Worm (Caenorhabditis elegans) whole organism, L3 larva: ENCODE results near the gene F29A7.8.

Experiments
- R02D3.7 ChIP-seq: fragments of 150-350 bp; optimal IDR thresholded peaks from 2 replicates; lab custom pipeline; 2014; ENCODE audit warnings: missing biosample characterization, missing genetic modification characterization
- ZK546.5 ChIP-seq: sonication (generic microtip); optimal IDR thresholded peaks from 2 replicates; lab custom pipeline; 2017; ENCODE audit warnings: missing biosample characterization, missing genetic modification characterization
- aly-2 ChIP-seq: fragments of 150-350 bp; optimal IDR thresholded peaks from 2 replicates; lab custom pipeline; 2014; ENCODE audit warnings: missing biosample characterization, missing genetic modification characterization
- ama-1 ChIP-seq: fragments of 150-350 bp; optimal IDR thresholded peaks from 2 replicates; lab custom pipeline; 2018
- ceh-16 ChIP-seq: sonication (generic microtip); optimal IDR thresholded peaks from 2 replicates; lab custom pipeline; 2017; ENCODE audit warnings: missing biosample characterization, missing genetic modification characterization
- ceh-28 ChIP-seq: fragments of 150-350 bp; optimal IDR thresholded peaks from 2 replicates; lab custom pipeline; 2014; ENCODE audit warnings: missing biosample characterization, missing genetic modification reagents, missing genetic modification characterization
- ceh-82 ChIP-seq: fragments of 150-350 bp; optimal IDR thresholded peaks from 2 replicates; lab custom pipeline; 2014; ENCODE audit warnings: missing biosample characterization, missing genetic modification characterization
- ceh-9 ChIP-seq: sonication (generic microtip); optimal IDR thresholded peaks from 2 replicates; lab custom pipeline; 2018; ENCODE audit warnings: missing biosample characterization, missing genetic modification characterization
- daf-12 ChIP-seq: fragments of 150-350 bp; optimal IDR thresholded peaks from 2 replicates; lab custom pipeline; 2014; ENCODE audit warnings: missing biosample characterization, missing genetic modification reagents, missing genetic modification characterization
- egl-27 ChIP-seq: sonication (generic microtip); optimal IDR thresholded peaks from 4 replicates; lab custom pipeline; 2017; ENCODE audit warnings: missing biosample characterization, missing genetic modification reagents, missing genetic modification characterization
- egl-5 ChIP-seq: fragments of 150-350 bp; optimal IDR thresholded peaks from 2 replicates; lab custom pipeline; 2017; ENCODE audit warnings: missing biosample characterization, missing genetic modification reagents, missing genetic modification characterization, inconsistent platforms
- elt-1 ChIP-seq: fragments of 150-350 bp; optimal IDR thresholded peaks from 2 replicates; lab custom pipeline; 2014; ENCODE audit warnings: missing biosample characterization, missing genetic modification characterization
- elt-2 ChIP-seq: sonication (generic microtip); optimal IDR thresholded peaks from 2 replicates; lab custom pipeline; 2016; ENCODE audit warnings: missing genetic modification reagents, mild to moderate bottlenecking, missing genetic modification characterization, missing compliant biosample characterization
- elt-3 ChIP-seq, 3 experiments: fragments of 150-350 bp in 1 of 3; sonication (generic microtip) in 2 of 3; optimal IDR thresholded peaks; 2 replicates in 2 of 3; 4 replicates in 1 of 3; lab custom pipeline; 2014 to 2017; ENCODE audit warnings: missing biosample characterization in 3 of 3, missing genetic modification characterization in 3 of 3
- eor-1 ChIP-seq, 2 experiments: fragments of 150-350 bp; optimal IDR thresholded peaks; 2 replicates each; lab custom pipeline; 2014 to 2018; ENCODE audit warnings: missing biosample characterization in 2 of 2, missing genetic modification characterization in 2 of 2
- fkh-10 ChIP-seq: sonication (generic microtip); optimal IDR thresholded peaks from 2 replicates; lab custom pipeline; 2017; ENCODE audit warnings: missing biosample characterization, missing genetic modification reagents, missing genetic modification characterization
- fkh-2 ChIP-seq: fragments of 150-350 bp; optimal IDR thresholded peaks from 2 replicates; lab custom pipeline; 2014; ENCODE audit warnings: missing biosample characterization, missing genetic modification reagents, missing genetic modification characterization
- fos-1 ChIP-seq: fragments of 150-350 bp; optimal IDR thresholded peaks from 2 replicates; lab custom pipeline; 2014; ENCODE audit warnings: missing biosample characterization, missing genetic modification characterization
- hmg-11 ChIP-seq: sonication (generic microtip); optimal IDR thresholded peaks from 2 replicates; lab custom pipeline; 2016; ENCODE audit warnings: missing genetic modification characterization, missing compliant biosample characterization
- jun-1 ChIP-seq: fragments of 150-350 bp; optimal IDR thresholded peaks from 2 replicates; lab custom pipeline; 2014; ENCODE audit warnings: missing biosample characterization, missing genetic modification reagents, missing genetic modification characterization
- lin-15B ChIP-seq: fragments of 150-350 bp; optimal IDR thresholded peaks from 2 replicates; lab custom pipeline; 2014; ENCODE audit warnings: missing biosample characterization, missing genetic modification characterization
- lin-39 ChIP-seq: fragments of 150-350 bp; optimal IDR thresholded peaks from 2 replicates; lab custom pipeline; 2018; ENCODE audit warnings: missing biosample characterization, missing genetic modification reagents, missing genetic modification characterization
- lsy-12 ChIP-seq: sonication (generic microtip); optimal IDR thresholded peaks from 2 replicates; lab custom pipeline; 2016; ENCODE audit warnings: mild to moderate bottlenecking, missing genetic modification characterization, missing compliant biosample characterization
- mdl-1 ChIP-seq: fragments of 150-350 bp; optimal IDR thresholded peaks from 2 replicates; lab custom pipeline; 2014; ENCODE audit warnings: missing biosample characterization, missing genetic modification characterization
- mml-1 ChIP-seq: fragments of 150-350 bp; sonication (generic microtip); optimal IDR thresholded peaks from 3 replicates; lab custom pipeline; 2014; ENCODE audit warnings: missing biosample characterization, missing genetic modification characterization
- nfya-1 ChIP-seq: sonication (generic microtip); optimal IDR thresholded peaks from 2 replicates; lab custom pipeline; 2017; ENCODE audit warnings: missing genetic modification characterization, mild to moderate bottlenecking, missing compliant biosample characterization, antibody characterized with exemption, moderate library complexity; ENCODE audit not compliant: insufficient read depth
- nhr-11 ChIP-seq: fragments of 150-350 bp; optimal IDR thresholded peaks from 2 replicates; lab custom pipeline; 2014; ENCODE audit warnings: missing biosample characterization, missing genetic modification characterization
- nhr-12 ChIP-seq: fragments of 150-350 bp; optimal IDR thresholded peaks from 2 replicates; lab custom pipeline; 2014; ENCODE audit warnings: missing biosample characterization, missing genetic modification characterization
- nhr-23 ChIP-seq: fragments of 150-350 bp; optimal IDR thresholded peaks from 2 replicates; lab custom pipeline; 2014; ENCODE audit warnings: missing biosample characterization, missing genetic modification reagents, missing genetic modification characterization
- nhr-237 ChIP-seq: fragments of 150-350 bp; optimal IDR thresholded peaks from 2 replicates; lab custom pipeline; 2014; ENCODE audit warnings: missing biosample characterization, missing genetic modification characterization
- nhr-25 ChIP-seq: sonication (generic microtip); optimal IDR thresholded peaks from 2 replicates; lab custom pipeline; 2017; ENCODE audit warnings: missing biosample characterization, missing genetic modification characterization
- nhr-28 ChIP-seq: fragments of 150-350 bp; optimal IDR thresholded peaks from 2 replicates; lab custom pipeline; 2014; ENCODE audit warnings: missing biosample characterization, missing genetic modification characterization
- nhr-43 ChIP-seq: sonication (generic microtip); optimal IDR thresholded peaks from 2 replicates; lab custom pipeline; 2016; ENCODE audit warnings: mild to moderate bottlenecking, missing genetic modification characterization, missing compliant biosample characterization; ENCODE audit not compliant: poor library complexity, severe bottlenecking
- nhr-67 ChIP-seq: fragments of 150-350 bp; optimal IDR thresholded peaks from 2 replicates; lab custom pipeline; 2014; ENCODE audit warnings: missing biosample characterization, missing genetic modification characterization
- nhr-76 ChIP-seq: fragments of 150-350 bp; sonication (generic microtip); optimal IDR thresholded peaks from 5 replicates; lab custom pipeline; 2014; ENCODE audit warnings: missing biosample characterization, missing genetic modification characterization
- nhr-77 ChIP-seq: fragments of 150-350 bp; optimal IDR thresholded peaks from 2 replicates; lab custom pipeline; 2014; ENCODE audit warnings: missing biosample characterization, missing genetic modification characterization
- pha-4 ChIP-seq: fragments of 150-350 bp; optimal IDR thresholded peaks from 2 replicates; lab custom pipeline; 2014; ENCODE audit warnings: missing biosample characterization, missing genetic modification reagents, missing genetic modification characterization
- pqm-1 ChIP-seq: fragments of 150-350 bp; optimal IDR thresholded peaks from 2 replicates; lab custom pipeline; 2017; ENCODE audit warnings: missing biosample characterization, missing genetic modification characterization, inconsistent platforms
- sea-2 ChIP-seq: fragments of 150-350 bp; sonication (generic microtip); optimal IDR thresholded peaks from 4 replicates; lab custom pipeline; 2014; ENCODE audit warnings: missing biosample characterization, missing genetic modification reagents, missing genetic modification characterization
- skn-1 ChIP-seq: fragments of 150-350 bp; optimal IDR thresholded peaks from 2 replicates; lab custom pipeline; 2014; ENCODE audit warnings: missing biosample characterization, missing genetic modification characterization
- snpc-4 ChIP-seq: fragments of 150-350 bp; optimal IDR thresholded peaks from 2 replicates; lab custom pipeline; 2014; ENCODE audit warnings: missing biosample characterization, missing genetic modification characterization
- tbx-2 ChIP-seq: sonication (generic microtip); optimal IDR thresholded peaks from 2 replicates; lab custom pipeline; 2016; ENCODE audit warnings: mild to moderate bottlenecking, missing genetic modification characterization, missing compliant biosample characterization
- unc-39 ChIP-seq: sonication (generic microtip); optimal IDR thresholded peaks from 4 replicates; lab custom pipeline; 2017; ENCODE audit warnings: missing biosample characterization, missing genetic modification characterization
- unc-62 ChIP-seq: fragments of 150-350 bp; sonication (generic microtip); optimal IDR thresholded peaks from 4 replicates; lab custom pipeline; 2014; ENCODE audit warnings: missing biosample characterization, missing genetic modification reagents, missing genetic modification characterization
- zag-1 ChIP-seq: fragments of 150-350 bp; optimal IDR thresholded peaks from 2 replicates; lab custom pipeline; 2014; ENCODE audit warnings: missing biosample characterization, missing genetic modification characterization
- ztf-11 ChIP-seq: fragments of 150-350 bp; optimal IDR thresholded peaks from 2 replicates; lab custom pipeline; 2014; ENCODE audit warnings: missing biosample characterization, missing genetic modification characterization
- ztf-4 ChIP-seq: fragments of 150-350 bp; optimal IDR thresholded peaks from 2 replicates; lab custom pipeline; 2014; ENCODE audit warnings: missing biosample characterization, missing genetic modification characterization

Gene F29A7.8

ce11 chrII:2801764-2802163 lies 43.9 kb upstream of the F29A7.8 start:
- TF ChIP-seq pha-4 (tag; lab: Kevin White, UChicago): no peak
- TF ChIP-seq ceh-9 (tag; lab: Kevin White, UChicago): no peak
- no peak for TF ChIP-seq nhr-67
- TF ChIP-seq ztf-4 (tag; lab: Kevin White, UChicago): no peak
- no peak for TF ChIP-seq ceh-28 (tag; lab: Kevin White, UChicago)
- TF ChIP-seq R02D3.7 (tag; lab: Kevin White, UChicago): no peak
- TF ChIP-seq fos-1 (tag; lab: Kevin White, UChicago): no peak
- TF ChIP-seq snpc-4 (tag; lab: Kevin White, UChicago): no peak
- no peak for TF ChIP-seq elt-3 (tag; optimal IDR thresholded peaks at IDR 0.05; lab: Kevin White, UChicago)
- TF ChIP-seq nhr-28 (tag; lab: Kevin White, UChicago): no peak
- no peak for TF ChIP-seq hmg-11 (tag; lab: Kevin White, UChicago)
- no peak for TF ChIP-seq lin-39 (tag; lab: Kevin White, UChicago)
- TF ChIP-seq ztf-11 (tag; lab: Kevin White, UChicago): no peak
- no peak for TF ChIP-seq nhr-43 (tag; lab: Kevin White, UChicago)
- no peak for TF ChIP-seq pqm-1 (tag; lab: Kevin White, UChicago)

ce11 chrII:2800550-2801233 lies 42.8 kb upstream of the F29A7.8 start, which contains the start of gene nhr-119:
nhr-119 (minus strand) TSS chrII:2800600.
- TF ChIP-seq fkh-2 (no peak), aly-2 (tag; lab: Kevin White, UChicago) (no peak), hmg-11 (tag; lab: Kevin White, UChicago) (no peak), nhr-23 (tag; lab: Kevin White, UChicago) (peak; percentile 92), ama-1 (lab: Kevin White, UChicago) (no peak), pqm-1 (tag; lab: Kevin White, UChicago) (peak; percentile 92), ZK546.5 (tag; lab: Kevin White, UChicago) (no peak), elt-2 (peak; percentile 96), nhr-237 (tag; lab: Kevin White, UChicago) (no peak), unc-39 (no peak), lin-15B (tag; lab: Kevin White, UChicago) (peak; percentile 10), mdl-1 (tag; lab: Kevin White, UChicago) (no peak), nfya-1 (tag; lab: Kevin White, UChicago) (peak; percentile 65), lsy-12 (no peak), jun-1 (peak; percentile 81), skn-1 (tag; lab: Kevin White, UChicago) (peak; percentile 20), lin-39 (tag; lab: Kevin White, UChicago) (no peak), mml-1 (tag; lab: Kevin White, UChicago) (no peak), elt-1 (peak; percentile 74), nhr-77 (tag; lab: Kevin White, UChicago) (no peak), daf-12 (tag; lab: Kevin White, UChicago) (no peak), nhr-67 (no peak), unc-62 (GFP tag; lab: Kevin White, UChicago) (peak; percentile 11), ztf-4 (tag; lab: Kevin White, UChicago) (no peak), ceh-9 (tag; lab: Kevin White, UChicago) (no peak), fos-1 (tag; lab: Kevin White, UChicago) (no peak), ceh-82 (tag; lab: Kevin White, UChicago) (no peak), R02D3.7 (tag; lab: Kevin White, UChicago) (peak; percentile 48), egl-5 (tag; lab: Kevin White, UChicago) (no peak), sea-2 (GFP tag; lab: Kevin White, UChicago) (no peak), snpc-4 (tag; lab: Kevin White, UChicago) (no peak), nhr-12 (tag; lab: Kevin White, UChicago) (no peak), elt-3 (tag; optimal IDR thresholded peaks at IDR 0.05; lab: Kevin White, UChicago) (peak in 2 of 3 experiments; percentile 74 to 92), fkh-10 (GFP tag; lab: Kevin White, UChicago) (no peak), ztf-11 (tag; lab: Kevin White, UChicago) (no peak), nhr-28 (tag; lab: Kevin White, UChicago) (no peak), nhr-11 (tag; lab: Kevin White, UChicago) (peak; percentile 19), nhr-76 (tag; lab: Kevin White, UChicago) (no peak), nhr-43 (tag; lab: Kevin White, UChicago) (peak; percentile 93), eor-1 (tag; optimal IDR thresholded peaks at IDR 0.05; lab: Kevin White, UChicago) (no peak), pha-4 (tag; lab: Kevin White, UChicago) (peak; percentile 31), egl-27 (no peak), ceh-28 (tag; lab: Kevin White, UChicago) (peak; percentile 90), nhr-25 (tag; lab: Kevin White, UChicago) (peak; percentile 85), ceh-16 (tag; lab: Kevin White, UChicago) (no peak), tbx-2 (tag; lab: Kevin White, UChicago) (no peak), zag-1 (tag; lab: Kevin White, UChicago) (no peak)
